Worm (Caenorhabditis elegans) whole organism, L2 larva: ENCODE results near the gene glrx-5.

ENCODE experiments used
- C34F6.9 ChIP-seq: fragments of 150-350 bp; optimal IDR thresholded peaks from 2 replicates; lab custom pipeline; 2014; ENCODE audit warnings: missing biosample characterization, missing genetic modification characterization
- F13H6.1 ChIP-seq: sonication (generic microtip); optimal IDR thresholded peaks from 2 replicates; lab custom pipeline; 2016; ENCODE audit warnings: missing genetic modification characterization, missing compliant biosample characterization
- R02D3.7 ChIP-seq: fragments of 150-350 bp; optimal IDR thresholded peaks from 2 replicates; lab custom pipeline; 2014; ENCODE audit warnings: missing biosample characterization, missing genetic modification characterization
- ZK546.5 ChIP-seq: sonication (generic microtip); optimal IDR thresholded peaks from 2 replicates; lab custom pipeline; 2017; ENCODE audit warnings: missing biosample characterization, missing genetic modification characterization
- alr-1 ChIP-seq: fragments of 150-350 bp; optimal IDR thresholded peaks from 2 replicates; lab custom pipeline; 2014; ENCODE audit warnings: missing biosample characterization, missing genetic modification characterization
- aly-2 ChIP-seq: fragments of 150-350 bp; optimal IDR thresholded peaks from 2 replicates; lab custom pipeline; 2014; ENCODE audit warnings: missing biosample characterization, missing genetic modification characterization
- ama-1 ChIP-seq: fragments of 150-350 bp; optimal IDR thresholded peaks from 2 replicates; lab custom pipeline; 2018; ENCODE audit warnings: inconsistent platforms
- blmp-1 ChIP-seq: sonication (generic microtip); optimal IDR thresholded peaks from 2 replicates; lab custom pipeline; 2017; ENCODE audit warnings: missing genetic modification characterization, mild to moderate bottlenecking, missing compliant biosample characterization, antibody characterized with exemption, moderate library complexity; ENCODE audit not compliant: insufficient read depth
- ceh-16 ChIP-seq: fragments of 150-350 bp; optimal IDR thresholded peaks from 2 replicates; lab custom pipeline; 2014; ENCODE audit warnings: missing biosample characterization, missing genetic modification characterization
- ceh-82 ChIP-seq: fragments of 150-350 bp; optimal IDR thresholded peaks from 2 replicates; lab custom pipeline; 2014; ENCODE audit warnings: missing biosample characterization, missing genetic modification characterization
- crh-2 ChIP-seq: sonication (generic microtip); optimal IDR thresholded peaks from 2 replicates; lab custom pipeline; 2017; ENCODE audit warnings: missing biosample characterization, missing genetic modification characterization
- dmd-4 ChIP-seq: sonication (generic microtip); optimal IDR thresholded peaks from 2 replicates; lab custom pipeline; 2017; ENCODE audit warnings: missing biosample characterization, missing genetic modification characterization
- egl-27 ChIP-seq: sonication (generic microtip); optimal IDR thresholded peaks from 3 replicates; lab custom pipeline; 2017; ENCODE audit warnings: missing biosample characterization, missing genetic modification reagents, missing genetic modification characterization
- elt-3 ChIP-seq: sonication (generic microtip); optimal IDR thresholded peaks from 2 replicates; lab custom pipeline; 2017; ENCODE audit warnings: missing biosample characterization, missing genetic modification characterization
- fos-1 ChIP-seq: fragments of 150-350 bp; optimal IDR thresholded peaks from 2 replicates; lab custom pipeline; 2014; ENCODE audit warnings: missing biosample characterization, missing genetic modification characterization
- gmeb-1 ChIP-seq: fragments of 150-350 bp; optimal IDR thresholded peaks from 2 replicates; lab custom pipeline; 2014; ENCODE audit warnings: missing biosample characterization, missing genetic modification characterization
- lin-11 ChIP-seq: fragments of 150-350 bp; sonication (generic microtip); optimal IDR thresholded peaks from 2 replicates; lab custom pipeline; 2014; ENCODE audit warnings: missing biosample characterization, missing genetic modification characterization, inconsistent platforms, mixed read lengths
- lin-13 ChIP-seq: fragments of 150-350 bp; optimal IDR thresholded peaks from 2 replicates; lab custom pipeline; 2014; ENCODE audit warnings: missing biosample characterization, missing genetic modification reagents, missing genetic modification characterization
- lin-39 ChIP-seq: fragments of 150-350 bp; optimal IDR thresholded peaks from 2 replicates; lab custom pipeline; 2014; ENCODE audit warnings: missing biosample characterization, missing genetic modification reagents, missing genetic modification characterization
- mbf-1 ChIP-seq: sonication (generic microtip); optimal IDR thresholded peaks from 2 replicates; lab custom pipeline; 2017; ENCODE audit warnings: missing biosample characterization, missing genetic modification characterization
- mdl-1 ChIP-seq, 2 experiments: fragments of 150-350 bp in 1 of 2; sonication (generic microtip) in 1 of 2; optimal IDR thresholded peaks; 2 replicates each; lab custom pipeline; 2017; ENCODE audit warnings: missing biosample characterization in 2 of 2, missing genetic modification characterization in 2 of 2
- nhr-11 ChIP-seq: fragments of 150-350 bp; optimal IDR thresholded peaks from 2 replicates; lab custom pipeline; 2014; ENCODE audit warnings: missing biosample characterization, missing genetic modification characterization
- nhr-12 ChIP-seq: fragments of 150-350 bp; optimal IDR thresholded peaks from 2 replicates; lab custom pipeline; 2014; ENCODE audit warnings: missing biosample characterization, missing genetic modification characterization
- nhr-21 ChIP-seq: fragments of 150-350 bp; optimal IDR thresholded peaks from 2 replicates; lab custom pipeline; 2014; ENCODE audit warnings: missing biosample characterization, missing genetic modification characterization
- nhr-237 ChIP-seq: fragments of 150-350 bp; optimal IDR thresholded peaks from 2 replicates; lab custom pipeline; 2014; ENCODE audit warnings: missing biosample characterization, missing genetic modification characterization
- nhr-25 ChIP-seq: fragments of 150-350 bp; sonication (generic microtip); optimal IDR thresholded peaks from 3 replicates; lab custom pipeline; 2014; ENCODE audit warnings: missing biosample characterization, missing genetic modification characterization
- nhr-77 ChIP-seq: fragments of 150-350 bp; optimal IDR thresholded peaks from 2 replicates; lab custom pipeline; 2014; ENCODE audit warnings: missing biosample characterization, missing genetic modification characterization
- peb-1 ChIP-seq: fragments of 150-350 bp; optimal IDR thresholded peaks from 2 replicates; lab custom pipeline; 2014; ENCODE audit warnings: missing biosample characterization, missing genetic modification characterization
- sem-4 ChIP-seq: fragments of 150-350 bp; optimal IDR thresholded peaks from 2 replicates; lab custom pipeline; 2014; ENCODE audit warnings: missing biosample characterization, missing genetic modification reagents, missing genetic modification characterization
- skn-1 ChIP-seq: sonication (generic microtip); optimal IDR thresholded peaks from 2 replicates; lab custom pipeline; 2017; ENCODE audit warnings: missing biosample characterization, missing genetic modification characterization
- sma-3 ChIP-seq: sonication (generic microtip); optimal IDR thresholded peaks from 2 replicates; lab custom pipeline; 2016; ENCODE audit warnings: missing genetic modification reagents, missing genetic modification characterization, missing compliant biosample characterization
- snpc-4 ChIP-seq: fragments of 150-350 bp; optimal IDR thresholded peaks from 2 replicates; lab custom pipeline; 2014; ENCODE audit warnings: missing biosample characterization, missing genetic modification characterization
- unc-39 ChIP-seq: fragments of 150-350 bp; optimal IDR thresholded peaks from 2 replicates; lab custom pipeline; 2014; ENCODE audit warnings: missing biosample characterization, missing genetic modification characterization
- unc-55 ChIP-seq: fragments of 150-350 bp; sonication (generic microtip); optimal IDR thresholded peaks from 3 replicates; lab custom pipeline; 2014; ENCODE audit warnings: missing biosample characterization, missing genetic modification reagents, missing genetic modification characterization
- zag-1 ChIP-seq: fragments of 150-350 bp; optimal IDR thresholded peaks from 2 replicates; lab custom pipeline; 2014; ENCODE audit warnings: missing biosample characterization, missing genetic modification characterization
- ztf-11 ChIP-seq: sonication (generic microtip); optimal IDR thresholded peaks from 2 replicates; lab custom pipeline; 2017; ENCODE audit warnings: missing biosample characterization, missing genetic modification characterization

glrx-5 gene

ce11 chrIII:12373807-12374266 is at the start of gene glrx-5:
Gene glrx-5 (minus strand): TSS chrIII:12373857.
- no peak for TF ChIP-seq unc-39

ce11 chrIII:12421708-12422107 is 48.1 kb upstream of the glrx-5 start, which contains the start of gene tat-1:
Gene tat-1 (minus strand): TSS chrIII:12421718.
- no peak for TF ChIP-seq nhr-12
- TF ChIP-seq ceh-82 (tag; lab: Kevin White, UChicago) = no peak
- no peak for TF ChIP-seq nhr-21
- TF ChIP-seq skn-1 = no peak
- no peak for TF ChIP-seq nhr-11 (tag; lab: Kevin White, UChicago)
- no peak for TF ChIP-seq snpc-4 (tag; lab: Kevin White, UChicago)
- TF ChIP-seq peb-1 (tag; lab: Kevin White, UChicago) = no peak
- TF ChIP-seq aly-2 (tag; lab: Kevin White, UChicago) = no peak
- no peak for TF ChIP-seq nhr-77 (tag; lab: Kevin White, UChicago)
- peak; percentile 42 for TF ChIP-seq unc-55 (GFP tag; lab: Kevin White, UChicago)
- no peak for TF ChIP-seq zag-1
- TF ChIP-seq lin-11 = no peak
- TF ChIP-seq dmd-4 (tag; lab: Kevin White, UChicago) = no peak
- peak; percentile 2 for TF ChIP-seq C34F6.9

- TF ChIP-seq fos-1 (tag; lab: Kevin White, UChicago) (no peak), nhr-77 (tag; lab: Kevin White, UChicago) (no peak), C34F6.9 (no peak), nhr-237 (tag; lab: Kevin White, UChicago) (no peak), ceh-82 (tag; lab: Kevin White, UChicago) (no peak), snpc-4 (tag; lab: Kevin White, UChicago) (no peak), unc-55 (GFP tag; lab: Kevin White, UChicago) (no peak), dmd-4 (tag; lab: Kevin White, UChicago) (no peak), zag-1 (no peak), gmeb-1 (tag; lab: Kevin White, UChicago) (no peak), mdl-1 (tag; optimal IDR thresholded peaks at IDR 0.05; lab: Kevin White, UChicago) (no peak), nhr-12 (no peak), R02D3.7 (tag; lab: Kevin White, UChicago) (no peak), blmp-1 (tag; lab: Kevin White, UChicago) (no peak), crh-2 (tag; lab: Kevin White, UChicago) (no peak)
Measured at ce11 chrIII:12420256-12420655, 46.6 kb upstream of the glrx-5 start.

ce11 chrIII:12414533-12414932 is 40.9 kb upstream of the glrx-5 start:
- TF ChIP-seq nhr-12 (no peak), nhr-25 (tag; lab: Kevin White, UChicago) (no peak), mbf-1 (tag; lab: Kevin White, UChicago) (no peak), egl-27 (tag; lab: Kevin White, UChicago) (no peak), alr-1 (tag; lab: Kevin White, UChicago) (no peak), nhr-11 (tag; lab: Kevin White, UChicago) (no peak), unc-55 (GFP tag; lab: Kevin White, UChicago) (no peak), F13H6.1 (no peak), C34F6.9 (no peak), nhr-77 (tag; lab: Kevin White, UChicago) (no peak), ama-1 (lab: Kevin White, UChicago) (no peak), gmeb-1 (tag; lab: Kevin White, UChicago) (no peak), zag-1 (no peak), unc-39 (no peak), lin-11 (no peak), skn-1 (no peak), ZK546.5 (tag; lab: Kevin White, UChicago) (no peak), lin-39 (no peak), ztf-11 (no peak), lin-13 (GFP tag; lab: Kevin White, UChicago) (no peak)

ce11 chrIII:12411668-12412067 is 38.0 kb upstream of the glrx-5 start:
- no peak for TF ChIP-seq lin-39
- TF ChIP-seq nhr-11 (tag; lab: Kevin White, UChicago) = no peak
- TF ChIP-seq egl-27 (tag; lab: Kevin White, UChicago) = no peak
- no peak for TF ChIP-seq elt-3
- TF ChIP-seq ceh-16 (tag; lab: Kevin White, UChicago) = no peak
- TF ChIP-seq F13H6.1 = no peak
- TF ChIP-seq gmeb-1 (tag; lab: Kevin White, UChicago) = no peak
- no peak for TF ChIP-seq sem-4 (tag; lab: Kevin White, UChicago)
- no peak for TF ChIP-seq ama-1 (lab: Kevin White, UChicago)
- no peak for TF ChIP-seq skn-1
- TF ChIP-seq mbf-1 (tag; lab: Kevin White, UChicago) = no peak
- TF ChIP-seq nhr-21 = no peak
- TF ChIP-seq alr-1 (tag; lab: Kevin White, UChicago) = no peak
- no peak for TF ChIP-seq zag-1
- no peak for TF ChIP-seq peb-1 (tag; lab: Kevin White, UChicago)
- no peak for TF ChIP-seq sma-3 (GFP tag; lab: Kevin White, UChicago)
- no peak for TF ChIP-seq snpc-4 (tag; lab: Kevin White, UChicago)
- TF ChIP-seq R02D3.7 (tag; lab: Kevin White, UChicago) = no peak
- no peak for TF ChIP-seq lin-11
